Worm (Caenorhabditis elegans) whole organism, L3 larva: ENCODE measurements around the gene T25E4.1.

ENCODE experiments used
- ZK546.5 ChIP-seq: sonication (generic microtip); optimal IDR thresholded peaks from 2 replicates; lab custom pipeline; 2017; ENCODE audit warnings: missing biosample characterization, missing genetic modification characterization
- aly-2 ChIP-seq: fragments of 150-350 bp; optimal IDR thresholded peaks from 2 replicates; lab custom pipeline; 2014; ENCODE audit warnings: missing biosample characterization, missing genetic modification characterization
- ceh-9 ChIP-seq: sonication (generic microtip); optimal IDR thresholded peaks from 2 replicates; lab custom pipeline; 2018; ENCODE audit warnings: missing biosample characterization, missing genetic modification characterization
- elt-1 ChIP-seq: fragments of 150-350 bp; optimal IDR thresholded peaks from 2 replicates; lab custom pipeline; 2014; ENCODE audit warnings: missing biosample characterization, missing genetic modification characterization
- fkh-10 ChIP-seq: sonication (generic microtip); optimal IDR thresholded peaks from 2 replicates; lab custom pipeline; 2017; ENCODE audit warnings: missing biosample characterization, missing genetic modification reagents, missing genetic modification characterization
- nhr-28 ChIP-seq: fragments of 150-350 bp; optimal IDR thresholded peaks from 2 replicates; lab custom pipeline; 2014; ENCODE audit warnings: missing biosample characterization, missing genetic modification characterization
- nhr-67 ChIP-seq: fragments of 150-350 bp; optimal IDR thresholded peaks from 2 replicates; lab custom pipeline; 2014; ENCODE audit warnings: missing biosample characterization, missing genetic modification characterization
- snpc-4 ChIP-seq: fragments of 150-350 bp; optimal IDR thresholded peaks from 2 replicates; lab custom pipeline; 2014; ENCODE audit warnings: missing biosample characterization, missing genetic modification characterization
- unc-39 ChIP-seq: sonication (generic microtip); optimal IDR thresholded peaks from 4 replicates; lab custom pipeline; 2017; ENCODE audit warnings: missing biosample characterization, missing genetic modification characterization
- unc-62 ChIP-seq: fragments of 150-350 bp; sonication (generic microtip); optimal IDR thresholded peaks from 4 replicates; lab custom pipeline; 2014; ENCODE audit warnings: missing biosample characterization, missing genetic modification reagents, missing genetic modification characterization
- zag-1 ChIP-seq: fragments of 150-350 bp; optimal IDR thresholded peaks from 2 replicates; lab custom pipeline; 2014; ENCODE audit warnings: missing biosample characterization, missing genetic modification characterization
- ztf-4 ChIP-seq: fragments of 150-350 bp; optimal IDR thresholded peaks from 2 replicates; lab custom pipeline; 2014; ENCODE audit warnings: missing biosample characterization, missing genetic modification characterization

- TF ChIP-seq unc-39 (tag; lab: Kevin White, UChicago) (no peak), unc-62 (GFP tag; lab: Kevin White, UChicago) (no peak), ceh-9 (tag; lab: Kevin White, UChicago) (no peak), elt-1 (no peak), nhr-28 (tag; lab: Kevin White, UChicago) (no peak), nhr-67 (tag; lab: Kevin White, UChicago) (no peak), snpc-4 (tag; lab: Kevin White, UChicago) (no peak), ZK546.5 (tag; lab: Kevin White, UChicago) (no peak), ztf-4 (tag; lab: Kevin White, UChicago) (no peak), fkh-10 (GFP tag; lab: Kevin White, UChicago) (no peak), zag-1 (tag; lab: Kevin White, UChicago) (no peak), aly-2 (no peak)
Observed at ce11 chrII:5596247-5596646, 18.1 kb downstream of the T25E4.1 start, which contains the start of gene C17G10.1.
